Fruit fly (Drosophila melanogaster): Measurements from ENCODE around the gene nej.

nej gene

DNA sequence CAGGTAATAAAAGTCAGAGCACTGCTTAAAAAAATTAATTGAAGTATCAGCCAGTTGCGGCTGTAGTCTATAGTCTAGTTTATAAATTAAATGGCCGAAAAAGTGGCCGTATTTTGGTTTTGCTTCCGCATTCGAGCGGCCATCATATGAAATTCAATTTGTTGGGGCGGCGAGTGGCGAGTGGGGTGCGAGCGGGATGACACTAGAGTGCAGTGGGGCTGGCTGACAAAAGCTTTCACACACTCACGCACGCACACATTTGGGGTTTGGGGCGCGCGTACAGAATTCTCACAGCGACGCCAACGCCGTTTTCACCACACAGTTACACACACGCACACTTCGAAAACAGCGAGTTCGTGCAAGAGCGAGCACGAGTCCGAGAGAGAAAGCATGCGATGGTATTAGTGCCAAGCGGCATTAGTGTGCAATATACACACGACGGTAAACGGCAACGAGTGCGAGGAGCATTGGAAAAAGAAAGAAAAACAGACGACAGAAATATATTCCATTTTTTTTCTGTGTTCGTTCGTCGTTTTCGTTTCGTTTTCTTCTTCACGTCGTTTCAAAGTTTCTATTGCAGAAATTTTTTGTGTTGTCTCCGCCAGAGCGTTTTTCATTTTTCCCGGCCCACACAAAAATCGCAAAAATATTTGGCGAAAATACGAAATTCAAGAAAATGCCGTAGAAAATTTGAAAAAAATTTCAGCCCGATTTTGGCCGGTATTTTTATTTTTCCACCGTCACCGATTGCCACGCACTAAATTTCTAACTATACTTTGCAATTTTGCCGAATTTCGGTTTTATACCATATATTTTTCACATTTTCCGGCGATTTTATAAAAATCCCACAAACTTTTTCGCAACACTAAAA, 1.9 kb downstream of the nej start:
- TF ChIP-seq fru (GFP tag; optimal IDR thresholded peaks at IDR 0.05) = peak; percentile 11
- peak; percentile 61 for TF ChIP-seq Myc (optimal IDR thresholded peaks at IDR 0.05)
- peak; percentile 70 for TF ChIP-seq psq (GFP tag; optimal IDR thresholded peaks at IDR 0.05)
- peak; percentile 75 for TF ChIP-seq jim (GFP tag; optimal IDR thresholded peaks at IDR 0.05)
- no peak for TF ChIP-seq Hr78 (GFP tag; optimal IDR thresholded peaks at IDR 0.05)
- TF ChIP-seq CG32264 (GFP tag; optimal IDR thresholded peaks at IDR 0.05) = peak; percentile 54
- TF ChIP-seq sv (GFP tag; optimal IDR thresholded peaks at IDR 0.05) = no peak
- TF ChIP-seq dl (GFP tag; optimal IDR thresholded peaks at IDR 0.05; ENCODE audit: insufficient read depth in 1 of 2, partially characterized antibody in 2 of 2) = peak; percentile 48 to 57
- TF ChIP-seq pan (optimal IDR thresholded peaks at IDR 0.05) = no peak
- TF ChIP-seq Rel (GFP tag; optimal IDR thresholded peaks at IDR 0.05) = peak; percentile 72
- peak; percentile 47 for TF ChIP-seq Rel (tag; optimal IDR thresholded peaks at IDR 0.05)
- TF ChIP-seq OdsH (GFP tag; optimal IDR thresholded peaks at IDR 0.05) = no peak
- no peak for TF ChIP-seq HLH106 (tag; optimal IDR thresholded peaks at IDR 0.05)
- peak; percentile 70 for TF ChIP-seq Hr83 (GFP tag; optimal IDR thresholded peaks at IDR 0.05; ENCODE audit: poor library complexity, severe bottlenecking)
- TF ChIP-seq woc (GFP tag; optimal IDR thresholded peaks at IDR 0.05) = no peak
- peak; percentile 62 for TF ChIP-seq h (GFP tag; optimal IDR thresholded peaks at IDR 0.05)
- TF ChIP-seq N (GFP tag; optimal IDR thresholded peaks at IDR 0.05) = peak; percentile 91
- TF ChIP-seq Sp1 (GFP tag; optimal IDR thresholded peaks at IDR 0.05) = peak; percentile 46
- peak; percentile 70 for TF ChIP-seq Dif (GFP tag; optimal IDR thresholded peaks at IDR 0.05; ENCODE audit: partially characterized antibody)
- no peak for TF ChIP-seq dsf (GFP tag; optimal IDR thresholded peaks at IDR 0.05; ENCODE audit: borderline replicate concordance)
- TF ChIP-seq br (GFP tag; optimal IDR thresholded peaks at IDR 0.05) = no peak
- no peak for TF ChIP-seq sage (GFP tag; optimal IDR thresholded peaks at IDR 0.05)
- no peak for TF ChIP-seq usp (GFP tag; optimal IDR thresholded peaks at IDR 0.05)
- no peak for TF ChIP-seq Mio (GFP tag; optimal IDR thresholded peaks at IDR 0.05)

DNA sequence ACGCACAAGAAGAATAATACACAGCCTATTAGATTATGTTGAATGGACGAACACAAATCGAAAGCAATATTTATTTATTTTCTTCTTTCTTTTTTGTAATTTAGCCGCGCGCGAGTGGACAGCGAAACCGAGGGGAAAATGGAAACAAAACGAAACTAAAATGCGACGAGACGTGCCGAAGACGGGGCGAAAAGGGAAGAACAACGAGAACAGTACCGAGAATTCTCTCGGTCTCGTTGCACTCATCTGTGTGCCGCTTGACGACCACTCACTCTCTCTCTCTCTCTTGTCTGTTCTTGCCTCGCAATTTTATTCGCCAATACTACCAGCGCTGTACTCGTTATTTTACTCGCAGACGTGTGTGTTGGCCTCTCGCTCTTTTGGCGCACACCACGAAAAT, 2.7 kb downstream of the nej start:
- TF ChIP-seq usp (GFP tag; optimal IDR thresholded peaks at IDR 0.05) = no peak
- TF ChIP-seq br (GFP tag; optimal IDR thresholded peaks at IDR 0.05) = no peak
- TF ChIP-seq Jra (GFP tag; optimal IDR thresholded peaks at IDR 0.05) = no peak
- TF ChIP-seq GATAd (GFP tag; optimal IDR thresholded peaks at IDR 0.05) = no peak
- TF ChIP-seq dmrt93B (GFP tag; optimal IDR thresholded peaks at IDR 0.05) = no peak
- no peak for TF ChIP-seq Rel (GFP tag; optimal IDR thresholded peaks at IDR 0.05)
- peak; percentile 3 for TF ChIP-seq Rel (tag; optimal IDR thresholded peaks at IDR 0.05)
- TF ChIP-seq ey (GFP tag; optimal IDR thresholded peaks at IDR 0.05) = no peak
- TF ChIP-seq Hnf4 (GFP tag; optimal IDR thresholded peaks at IDR 0.05) = no peak
- TF ChIP-seq dsf (GFP tag; optimal IDR thresholded peaks at IDR 0.05; ENCODE audit: borderline replicate concordance) = no peak
- TF ChIP-seq sage (GFP tag; optimal IDR thresholded peaks at IDR 0.05) = no peak
- no peak for TF ChIP-seq tai (GFP tag; optimal IDR thresholded peaks at IDR 0.05)
- TF ChIP-seq sv (GFP tag; optimal IDR thresholded peaks at IDR 0.05) = no peak
- TF ChIP-seq N (GFP tag; optimal IDR thresholded peaks at IDR 0.05) = no peak
- TF ChIP-seq Hr83 (GFP tag; optimal IDR thresholded peaks at IDR 0.05; ENCODE audit: poor library complexity, severe bottlenecking) = peak; percentile 24
- no peak for TF ChIP-seq pan (optimal IDR thresholded peaks at IDR 0.05)
- no peak for TF ChIP-seq CG32264 (GFP tag; optimal IDR thresholded peaks at IDR 0.05)
- TF ChIP-seq Myc (optimal IDR thresholded peaks at IDR 0.05) = no peak
- TF ChIP-seq brk (GFP tag; optimal IDR thresholded peaks at IDR 0.05) = no peak
- TF ChIP-seq Vsx2 (GFP tag; optimal IDR thresholded peaks at IDR 0.05; ENCODE audit: partially characterized antibody) = no peak
- TF ChIP-seq dl (GFP tag; optimal IDR thresholded peaks at IDR 0.05; ENCODE audit: insufficient read depth in 1 of 2, partially characterized antibody in 2 of 2) = peak in 1 of 2 experiments; percentile 36
- TF ChIP-seq Sp1 (GFP tag; optimal IDR thresholded peaks at IDR 0.05) = no peak
- no peak for TF ChIP-seq CrebA (GFP tag; optimal IDR thresholded peaks at IDR 0.05; ENCODE audit: borderline replicate concordance)
- TF ChIP-seq fru (GFP tag; optimal IDR thresholded peaks at IDR 0.05) = no peak
- peak; percentile 86 for TF ChIP-seq psq (GFP tag; optimal IDR thresholded peaks at IDR 0.05)
- no peak for TF ChIP-seq OdsH (GFP tag; optimal IDR thresholded peaks at IDR 0.05)
- TF ChIP-seq foxo (GFP tag; optimal IDR thresholded peaks at IDR 0.05) = no peak
- TF ChIP-seq Dfd (GFP tag; optimal IDR thresholded peaks at IDR 0.05) = no peak
- peak; percentile 93 for TF ChIP-seq jim (GFP tag; optimal IDR thresholded peaks at IDR 0.05)
- TF ChIP-seq Mio (GFP tag; optimal IDR thresholded peaks at IDR 0.05) = no peak
- peak; percentile 17 for TF ChIP-seq Dif (GFP tag; optimal IDR thresholded peaks at IDR 0.05; ENCODE audit: partially characterized antibody)
- no peak for TF ChIP-seq woc (GFP tag; optimal IDR thresholded peaks at IDR 0.05)
